Fruit fly (Drosophila melanogaster) whole organism, embryonic: Measurements from ENCODE around the gene rec.

ENCODE experiments used
- Ada2b ChIP-seq: fragments of 200-800 bp; sonication (Bioruptor generic); IDR thresholded peaks from 2 replicates; pipeline ENCODE4 v1.3.6; 2022; ENCODE audit warnings: missing biosample characterization, missing genetic modification characterization
- CG10321 ChIP-seq: fragments of 200-800 bp; sonication (Bioruptor generic); IDR thresholded peaks from 2 replicates; pipeline ENCODE4 v1.3.6; 2022; ENCODE audit warnings: missing biosample characterization, missing genetic modification characterization
- CG10654 ChIP-seq: fragments of 200-800 bp; sonication (Bioruptor generic); optimal IDR thresholded peaks from 2 replicates; lab custom pipeline; 2016; ENCODE audit warnings: missing biosample characterization, missing genetic modification characterization
- CG11696 ChIP-seq: fragments of 200-800 bp; sonication (Bioruptor generic); IDR thresholded peaks from 2 replicates; pipeline ENCODE4 v1.3.6; 2022; ENCODE audit warnings: missing biosample characterization, missing genetic modification characterization
- CG12299 ChIP-seq: fragments of 200-800 bp; sonication (Bioruptor generic); optimal IDR thresholded peaks from 2 replicates; lab custom pipeline; 2018; ENCODE audit warnings: missing biosample characterization, mild to moderate bottlenecking, missing genetic modification characterization
- CG13123 ChIP-seq: fragments of 200-800 bp; sonication (Bioruptor generic); optimal IDR thresholded peaks from 2 replicates; lab custom pipeline; 2016; ENCODE audit warnings: missing biosample characterization, missing genetic modification characterization
- CG17186 ChIP-seq: fragments of 200-800 bp; sonication (Bioruptor generic); optimal IDR thresholded peaks from 3 replicates; lab custom pipeline; 2017; ENCODE audit warnings: missing biosample characterization, missing genetic modification reagents, missing genetic modification characterization
- CG18599 ChIP-seq: fragments of 200-800 bp; sonication (Bioruptor generic); optimal IDR thresholded peaks from 3 replicates; lab custom pipeline; 2017; ENCODE audit warnings: missing biosample characterization, missing genetic modification characterization, mild to moderate bottlenecking, moderate library complexity, missing genetic modification reagents
- CG2116 ChIP-seq: fragments of 200-800 bp; sonication (Bioruptor generic); optimal IDR thresholded peaks from 3 replicates; lab custom pipeline; 2018; ENCODE audit warnings: missing biosample characterization, mild to moderate bottlenecking, missing genetic modification characterization
- CG2120 ChIP-seq: fragments of 200-800 bp; sonication (Bioruptor generic); optimal IDR thresholded peaks from 3 replicates; lab custom pipeline; 2016; ENCODE audit warnings: missing biosample characterization, missing genetic modification characterization
- CG2712 ChIP-seq: fragments of 200-800 bp; optimal IDR thresholded peaks from 3 replicates; lab custom pipeline; 2019; ENCODE audit warnings: missing biosample characterization, mild to moderate bottlenecking, missing genetic modification characterization, moderate library complexity
- CG31441 ChIP-seq: fragments of 200-800 bp; sonication (Bioruptor generic); IDR thresholded peaks from 2 replicates; pipeline ENCODE4 v1.3.6; 2022; ENCODE audit warnings: missing biosample characterization, missing genetic modification characterization
- CG3281 ChIP-seq: fragments of 200-800 bp; sonication (Bioruptor generic); optimal IDR thresholded peaks from 3 replicates; lab custom pipeline; 2017; ENCODE audit warnings: missing biosample characterization, mild to moderate bottlenecking, missing genetic modification characterization
- CG34422 ChIP-seq: fragments of 200-800 bp; sonication (Bioruptor generic); IDR thresholded peaks from 3 replicates; pipeline ENCODE4 v1.3.6; 2022; ENCODE audit warnings: missing biosample characterization, missing genetic modification characterization
- CG4617 ChIP-seq: fragments of 200-800 bp; sonication (Bioruptor generic); optimal IDR thresholded peaks from 3 replicates; lab custom pipeline; 2016; ENCODE audit warnings: missing biosample characterization, missing genetic modification characterization, borderline replicate concordance
- CG9932 ChIP-seq: fragments of 200-800 bp; sonication (Bioruptor generic); IDR thresholded peaks from 2 replicates; pipeline ENCODE4 v1.3.6; 2022; ENCODE audit warnings: missing biosample characterization, missing genetic modification characterization
- D19B ChIP-seq: fragments of 200-800 bp; sonication (Bioruptor generic); optimal IDR thresholded peaks from 2 replicates; lab custom pipeline; 2017; ENCODE audit warnings: missing biosample characterization, mild to moderate bottlenecking, missing genetic modification characterization
- Doc3 ChIP-seq: fragments of 200-800 bp; sonication (Bioruptor generic); IDR thresholded peaks from 3 replicates; pipeline ENCODE4 v1.3.6; 2022; ENCODE audit warnings: missing biosample characterization, missing genetic modification characterization; ENCODE audit not compliant: partially characterized antibody
- MTF-1 ChIP-seq: fragments of 200-800 bp; sonication (Bioruptor generic); optimal IDR thresholded peaks from 2 replicates; lab custom pipeline; 2018; ENCODE audit warnings: missing biosample characterization, mild to moderate bottlenecking, missing genetic modification characterization, borderline replicate concordance
- Max ChIP-seq: fragments of 200-800 bp; sonication (Bioruptor generic); optimal IDR thresholded peaks from 2 replicates; lab custom pipeline; 2016; ENCODE audit warnings: missing biosample characterization, mild to moderate bottlenecking, missing genetic modification characterization
- NC2α ChIP-seq: fragments of 200-800 bp; sonication (Bioruptor generic); optimal IDR thresholded peaks from 2 replicates; lab custom pipeline; 2016; ENCODE audit warnings: missing biosample characterization, missing genetic modification characterization
- Neu2 ChIP-seq: fragments of 200-800 bp; sonication (Bioruptor generic); optimal IDR thresholded peaks from 3 replicates; lab custom pipeline; 2016; ENCODE audit warnings: missing biosample characterization, missing genetic modification characterization, borderline replicate concordance
- Ravus ChIP-seq: fragments of 200-800 bp; sonication (Bioruptor generic); IDR thresholded peaks from 2 replicates; pipeline ENCODE4 v1.3.6; 2022; ENCODE audit warnings: missing biosample characterization, missing genetic modification characterization
- Sin3A ChIP-seq: fragments of >200 bp; optimal IDR thresholded peaks from 2 replicates; lab custom pipeline; 2018
- Sry-δ ChIP-seq: fragments of 200-800 bp; sonication (Bioruptor generic); optimal IDR thresholded peaks from 2 replicates; lab custom pipeline; 2016; ENCODE audit warnings: missing biosample characterization, missing genetic modification characterization
- Ssrp ChIP-seq: fragments of 200-800 bp; sonication (Bioruptor generic); optimal IDR thresholded peaks from 2 replicates; lab custom pipeline; 2018; ENCODE audit warnings: missing biosample characterization, mild to moderate bottlenecking, missing genetic modification characterization, moderate library complexity
- Tbp ChIP-seq: fragments of >200 bp; optimal IDR thresholded peaks from 2 replicates; lab custom pipeline; 2018; ENCODE audit warnings: missing biosample characterization, missing genetic modification characterization
- Vsx1 ChIP-seq: fragments of 200-800 bp; sonication (Bioruptor generic); optimal IDR thresholded peaks from 2 replicates; lab custom pipeline; 2017; ENCODE audit warnings: missing biosample characterization, mild to moderate bottlenecking, missing genetic modification characterization, missing genetic modification reagents
- Xbp1 ChIP-seq: fragments of 200-800 bp; sonication (Bioruptor generic); optimal IDR thresholded peaks from 3 replicates; lab custom pipeline; 2016; ENCODE audit warnings: missing biosample characterization, mild to moderate bottlenecking, missing genetic modification characterization
- caup ChIP-seq: fragments of 200-800 bp; sonication (Bioruptor generic); optimal IDR thresholded peaks from 3 replicates; lab custom pipeline; 2017; ENCODE audit warnings: missing biosample characterization, mild to moderate bottlenecking, missing genetic modification characterization, moderate library complexity; ENCODE audit not compliant: severe bottlenecking
- chinmo ChIP-seq: fragments of 200-800 bp; sonication (Bioruptor generic); IDR thresholded peaks from 4 replicates; pipeline ENCODE4 v1.3.6; 2022; ENCODE audit warnings: missing biosample characterization, missing genetic modification characterization; ENCODE audit not compliant: partially characterized antibody
- chm ChIP-seq: fragments of 200-800 bp; sonication (Bioruptor generic); IDR thresholded peaks from 2 replicates; pipeline ENCODE4 v1.3.6; 2022; ENCODE audit warnings: missing biosample characterization, missing genetic modification characterization
- dimm ChIP-seq: fragments of 200-800 bp; sonication (Bioruptor generic); IDR thresholded peaks from 2 replicates; pipeline ENCODE4 v1.3.6; 2022; ENCODE audit warnings: missing biosample characterization, missing genetic modification characterization
- dpn ChIP-seq, 2 experiments: fragments of 200-800 bp; sonication (Bioruptor generic); optimal IDR thresholded peaks; 3 replicates each; lab custom pipeline; 2016; ENCODE audit warnings: missing biosample characterization in 2 of 2, missing genetic modification characterization in 2 of 2
- ems ChIP-seq: fragments of 200-800 bp; sonication (Bioruptor generic); optimal IDR thresholded peaks from 3 replicates; lab custom pipeline; 2016; ENCODE audit warnings: missing biosample characterization, missing genetic modification characterization
- exex ChIP-seq: fragments of 200-800 bp; sonication (Bioruptor generic); optimal IDR thresholded peaks from 4 replicates; lab custom pipeline; 2018; ENCODE audit warnings: missing biosample characterization, mild to moderate bottlenecking, missing genetic modification characterization, moderate library complexity
- ftz-f1 ChIP-seq: fragments of 200-800 bp; sonication (Bioruptor generic); optimal IDR thresholded peaks from 2 replicates; lab custom pipeline; 2016; ENCODE audit warnings: missing biosample characterization, missing genetic modification characterization
- gem ChIP-seq: fragments of 200-800 bp; sonication (Bioruptor generic); optimal IDR thresholded peaks from 2 replicates; lab custom pipeline; 2019; ENCODE audit warnings: missing biosample characterization, mild to moderate bottlenecking, missing genetic modification characterization, moderate library complexity
- grau ChIP-seq: fragments of 200-800 bp; optimal IDR thresholded peaks from 3 replicates; lab custom pipeline; 2019; ENCODE audit warnings: missing biosample characterization, mild to moderate bottlenecking, missing genetic modification characterization, moderate library complexity
- hbn ChIP-seq: fragments of 200-800 bp; sonication (Bioruptor generic); IDR thresholded peaks from 2 replicates; pipeline ENCODE4 v1.3.6; 2022; ENCODE audit warnings: missing biosample characterization, missing genetic modification characterization; ENCODE audit not compliant: partially characterized antibody
- jumu ChIP-seq: fragments of 200-800 bp; sonication (Bioruptor generic); optimal IDR thresholded peaks from 3 replicates; lab custom pipeline; 2016; ENCODE audit warnings: missing biosample characterization, missing genetic modification characterization
- knrl ChIP-seq: fragments of 200-800 bp; sonication (Bioruptor generic); IDR thresholded peaks from 3 replicates; pipeline ENCODE4 v1.3.6; 2022; ENCODE audit warnings: missing biosample characterization, missing genetic modification characterization; ENCODE audit not compliant: partially characterized antibody
- lab ChIP-seq: fragments of 200-800 bp; sonication (Bioruptor generic); optimal IDR thresholded peaks from 3 replicates; lab custom pipeline; 2017; ENCODE audit warnings: missing biosample characterization, missing genetic modification characterization, mild to moderate bottlenecking, moderate library complexity, missing genetic modification reagents
- nmo ChIP-seq: fragments of 200-800 bp; sonication (Bioruptor generic); optimal IDR thresholded peaks from 2 replicates; lab custom pipeline; 2018; ENCODE audit warnings: missing biosample characterization, mild to moderate bottlenecking, missing genetic modification characterization, moderate library complexity
- prd ChIP-seq, 3 experiments: fragments of >200 bp in 2 of 3; fragments of 200-800 bp in 1 of 3; sonication (Bioruptor generic) in 1 of 3; optimal IDR thresholded peaks in 2 of 3; IDR thresholded peaks in 1 of 3; 2 replicates in 2 of 3; 3 replicates in 1 of 3; pipeline versions ENCODE4 v1.3.6 to Lab custom; 2017 to 2022; ENCODE audit warnings: missing biosample characterization in 1 of 3, missing genetic modification characterization in 1 of 3
- sisA ChIP-seq: fragments of 200-800 bp; sonication (Bioruptor generic); IDR thresholded peaks from 2 replicates; pipeline ENCODE4 v1.3.6; 2022; ENCODE audit warnings: missing biosample characterization, missing genetic modification characterization
- trh ChIP-seq: fragments of 200-800 bp; sonication (Bioruptor generic); optimal IDR thresholded peaks from 2 replicates; lab custom pipeline; 2016; ENCODE audit warnings: missing biosample characterization, missing genetic modification characterization
- vfl ChIP-seq: fragments of 200-800 bp; sonication (Bioruptor generic); optimal IDR thresholded peaks from 2 replicates; lab custom pipeline; 2016; ENCODE audit warnings: missing biosample characterization, missing genetic modification characterization
- vvl ChIP-seq: fragments of 200-800 bp; sonication (Bioruptor generic); IDR thresholded peaks from 2 replicates; pipeline ENCODE4 v1.3.6; 2022; ENCODE audit warnings: missing biosample characterization, missing genetic modification characterization
- zfh1 ChIP-seq: fragments of 200-800 bp; sonication (Bioruptor generic); IDR thresholded peaks from 3 replicates; pipeline ENCODE4 v1.3.6; 2022; ENCODE audit warnings: missing biosample characterization, missing genetic modification characterization

rec gene

DNA sequence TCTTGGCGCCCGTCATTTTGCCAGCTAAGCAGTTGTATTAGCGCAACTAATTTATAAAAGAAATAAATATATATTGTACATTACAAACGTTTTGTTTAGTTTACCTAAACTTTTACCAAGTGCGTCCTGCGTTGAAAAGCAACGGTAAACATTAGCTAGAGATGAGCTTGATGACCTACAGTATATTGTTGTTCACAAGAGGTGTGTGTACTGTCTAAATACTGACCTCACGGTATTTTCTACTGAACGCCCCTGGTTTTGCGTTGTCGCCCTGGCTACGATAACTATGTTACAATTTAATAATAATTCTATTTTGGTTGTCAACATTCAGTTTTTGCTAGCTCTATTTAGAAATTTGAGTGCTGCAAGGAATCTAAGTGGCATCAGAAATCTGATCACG lies 40.0 kb downstream of the rec start, which contains the start of gene Acyp2 (continued):
- TF ChIP-seq Tbp (no peak), CG10321 (peak; percentile 18; the same call in 1 of the 2 replicates), CG34422 (GFP tag; lab: Robert Waterston, UW) (no peak), Neu2 (GFP tag; lab: Kevin White, UChicago) (no peak), CG11696 (GFP tag; lab: Robert Waterston, UW) (no peak), MTF-1 (GFP tag; lab: Kevin White, UChicago) (no peak), chm (GFP tag; lab: Robert Waterston, UW) (no peak), vvl (GFP tag; lab: Robert Waterston, UW) (peak; percentile 66), CG3281 (peak; percentile 49), chinmo (GFP tag; lab: Robert Waterston, UW) (peak; percentile 58; the same call in 1 of the 4 replicates), grau (peak; percentile 31), CG2712 (tag; lab: Kevin White, UChicago) (peak; percentile 60), exex (tag; lab: Kevin White, UChicago) (no peak), zfh1 (GFP tag; lab: Robert Waterston, UW) (0 out of 3 replicates have a peak, but pooled peaks have one; percentile 21), ems (GFP tag; lab: Kevin White, UChicago) (peak; percentile 4), sisA (GFP tag; lab: Robert Waterston, UW) (peak; percentile 42; the same call in 1 of the 2 replicates), CG18599 (no peak), Sin3A (lab: Kevin White, UChicago) (peak; percentile 35), CG9932 (GFP tag; lab: Robert Waterston, UW) (peak; percentile 70), NC2α (GFP tag; lab: Kevin White, UChicago) (no peak), dpn (GFP tag; optimal IDR thresholded peaks at IDR 0.05; lab: Kevin White, UChicago) (peak in 1 of 2 experiments; percentile 55), CG31441 (no peak), CG10654 (no peak), CG2120 (GFP tag; lab: Kevin White, UChicago) (peak; percentile 62), Max (GFP tag; lab: Kevin White, UChicago) (peak; percentile 34), jumu (GFP tag; lab: Kevin White, UChicago) (peak; percentile 8), D19B (GFP tag; lab: Kevin White, UChicago) (peak; percentile 6), Ada2b (GFP tag; lab: Robert Waterston, UW) (0 out of 2 replicates have a peak, but pooled peaks have one; percentile 11), Vsx1 (GFP tag; lab: Kevin White, UChicago) (no peak), ftz-f1 (GFP tag; lab: Kevin White, UChicago) (no peak), trh (peak; percentile 19), CG13123 (GFP tag; lab: Kevin White, UChicago) (no peak), Ssrp (tag; lab: Kevin White, UChicago) (no peak), caup (GFP tag; lab: Kevin White, UChicago) (peak; percentile 36), Xbp1 (GFP tag; lab: Kevin White, UChicago) (peak; percentile 51), nmo (GFP tag; lab: Kevin White, UChicago) (peak; percentile 41), CG4617 (GFP tag; lab: Kevin White, UChicago) (peak; percentile 69), knrl (peak; percentile 62), gem (tag; lab: Kevin White, UChicago) (peak; percentile 15), CG2116 (GFP tag; lab: Kevin White, UChicago) (peak; percentile 41), Doc3 (GFP tag; lab: Robert Waterston, UW) (peak; percentile 56; the same call in 2 of the 3 replicates), dimm (GFP tag; lab: Robert Waterston, UW) (no peak), hbn (GFP tag; lab: Robert Waterston, UW) (peak; percentile 48; the same call in 1 of the 2 replicates), vfl (peak; percentile 5), Ravus (GFP tag; lab: Robert Waterston, UW) (no peak), CG12299 (tag; lab: Kevin White, UChicago) (no peak), lab (peak; percentile 10), CG17186 (GFP tag; lab: Kevin White, UChicago) (peak; percentile 44), prd (optimal IDR thresholded peaks at IDR 0.05; lab: Kevin White, UChicago) (no peak), prd (GFP tag; IDR thresholded peaks at IDR 0.05; lab: Robert Waterston, UW) (peak; percentile 43; the same call in 1 of the 3 replicates), Sry-δ (GFP tag; lab: Kevin White, UChicago) (peak; percentile 88)
